Worm (Caenorhabditis elegans) whole organism, L4 larva: Measurements from ENCODE around the gene C15C7.4.

Experiments used
- F37D6.2 ChIP-seq: sonication (generic microtip); optimal IDR thresholded peaks from 2 replicates; lab custom pipeline; 2016; ENCODE audit warnings: mild to moderate bottlenecking, missing genetic modification characterization, missing compliant biosample characterization
- F44E2.7 ChIP-seq: fragments of 200-800 bp; sonication (Bioruptor generic); IDR thresholded peaks from 2 replicates; pipeline ENCODE4 v2.1.2; 2022; ENCODE audit warnings: missing genetic modification characterization, missing compliant biosample characterization
- T20F7.1 ChIP-seq: fragments of 200-800 bp; sonication (Bioruptor generic); optimal IDR thresholded peaks from 2 replicates; lab custom pipeline; 2018; ENCODE audit warnings: mild to moderate bottlenecking, missing genetic modification characterization, missing compliant biosample characterization
- T26A8.4 ChIP-seq: fragments of 200-800 bp; sonication (Bioruptor generic); IDR thresholded peaks from 2 replicates; pipeline ENCODE4 v1.3.6; 2022; ENCODE audit warnings: missing genetic modification characterization, missing compliant biosample characterization
- aha-1 ChIP-seq: fragments of 150-350 bp; peaks from one replicate; lab custom pipeline; 2014; ENCODE audit warnings: missing biosample characterization, missing genetic modification characterization
- ama-1 ChIP-seq: fragments of 150-350 bp; optimal IDR thresholded peaks from 2 replicates; lab custom pipeline; 2014; ENCODE audit warnings: inconsistent platforms, mixed read lengths
- arid-1 ChIP-seq: fragments of 200-800 bp; sonication (Bioruptor generic); conservative IDR thresholded peaks from 2 replicates; pipeline ENCODE4 v1.3.6; 2022; ENCODE audit warnings: missing genetic modification reagents, missing genetic modification characterization, missing compliant biosample characterization
- ceh-20 ChIP-seq: fragments of 200-800 bp; sonication (Bioruptor generic); IDR thresholded peaks from 2 replicates; pipeline ENCODE4 v1.3.6; 2022; ENCODE audit warnings: missing genetic modification reagents, missing genetic modification characterization, missing compliant biosample characterization
- daf-12 ChIP-seq: fragments of 150-350 bp; optimal IDR thresholded peaks from 2 replicates; lab custom pipeline; 2014; ENCODE audit warnings: missing biosample characterization, missing genetic modification reagents, missing genetic modification characterization
- daf-16 ChIP-seq, 3 experiments: sonication (generic microtip); optimal IDR thresholded peaks; 2 replicates each; lab custom pipeline; 2016 to 2017; ENCODE audit warnings: missing genetic modification characterization in 3 of 3, missing genetic modification reagents in 3 of 3, mild to moderate bottlenecking in 2 of 3, missing compliant biosample characterization in 2 of 3, missing biosample characterization in 1 of 3, moderate library complexity in 1 of 3
- daf-19 ChIP-seq: fragments of 200-800 bp; sonication (Bioruptor generic); conservative IDR thresholded peaks from 2 replicates; pipeline ENCODE4 v1.3.6; 2022; ENCODE audit warnings: missing genetic modification characterization, missing compliant biosample characterization
- dmd-8 ChIP-seq: fragments of 200-800 bp; sonication (Bioruptor generic); IDR thresholded peaks from 2 replicates; pipeline ENCODE4 v1.3.6; 2022; ENCODE audit warnings: missing genetic modification characterization, missing compliant biosample characterization
- dmd-9 ChIP-seq: fragments of 200-800 bp; sonication (Bioruptor generic); IDR thresholded peaks from 2 replicates; pipeline ENCODE4 v1.3.6; 2022; ENCODE audit warnings: missing genetic modification reagents, missing genetic modification characterization, missing compliant biosample characterization
- egl-27 ChIP-seq: sonication (generic microtip); optimal IDR thresholded peaks from 3 replicates; lab custom pipeline; 2017; ENCODE audit warnings: missing biosample characterization, missing genetic modification reagents, missing genetic modification characterization
- egl-43 ChIP-seq: fragments of 200-800 bp; sonication (Bioruptor generic); IDR thresholded peaks from 2 replicates; pipeline ENCODE4 v1.3.6; 2022; ENCODE audit warnings: missing genetic modification reagents, missing genetic modification characterization, missing compliant biosample characterization
- fkh-10 ChIP-seq: fragments of 150-350 bp; optimal IDR thresholded peaks from 2 replicates; lab custom pipeline; 2014; ENCODE audit warnings: missing biosample characterization, missing genetic modification reagents, missing genetic modification characterization
- hif-1 ChIP-seq, 2 experiments: sonication (generic microtip); optimal IDR thresholded peaks; 2 replicates each; lab custom pipeline; 2016 to 2017; ENCODE audit warnings: missing compliant biosample characterization in 2 of 2, missing genetic modification characterization in 2 of 2, missing genetic modification reagents in 2 of 2, missing genotype in 2 of 2, mild to moderate bottlenecking in 1 of 2
- hlh-30 ChIP-seq: sonication (generic microtip); optimal IDR thresholded peaks from 2 replicates; lab custom pipeline; 2017; ENCODE audit warnings: antibody characterized with exemption, mild to moderate bottlenecking, missing genetic modification characterization, missing compliant biosample characterization; ENCODE audit not compliant: insufficient read depth
- hmg-1.1 ChIP-seq: fragments of 200-800 bp; sonication (Bioruptor generic); IDR thresholded peaks from 2 replicates; pipeline ENCODE4 v1.3.6; 2022; ENCODE audit warnings: missing genetic modification reagents, missing genetic modification characterization, missing compliant biosample characterization
- jun-1 ChIP-seq: fragments of 150-350 bp; optimal IDR thresholded peaks from 2 replicates; lab custom pipeline; 2014; ENCODE audit warnings: missing biosample characterization, missing genetic modification reagents, missing genetic modification characterization
- lin-1 ChIP-seq: fragments of 200-800 bp; sonication (Bioruptor generic); IDR thresholded peaks from 2 replicates; pipeline ENCODE4 v1.3.6; 2022; ENCODE audit warnings: missing genetic modification reagents, missing genetic modification characterization, missing compliant biosample characterization
- lin-13 ChIP-seq: fragments of 150-350 bp; optimal IDR thresholded peaks from 2 replicates; lab custom pipeline; 2014; ENCODE audit warnings: missing biosample characterization, missing genetic modification reagents, missing genetic modification characterization
- lin-15B ChIP-seq: fragments of 150-350 bp; sonication (generic microtip); optimal IDR thresholded peaks from 3 replicates; lab custom pipeline; 2014; ENCODE audit warnings: missing biosample characterization, missing genetic modification characterization
- lin-29 ChIP-seq: fragments of 200-800 bp; sonication (Bioruptor generic); IDR thresholded peaks from 2 replicates; pipeline ENCODE4 v1.3.6; 2022; ENCODE audit warnings: missing genetic modification reagents, missing genetic modification characterization, missing compliant biosample characterization
- lin-38 ChIP-seq: fragments of 200-800 bp; sonication (Bioruptor generic); IDR thresholded peaks from 2 replicates; pipeline ENCODE4 v1.3.6; 2022; ENCODE audit warnings: missing genetic modification reagents, missing genetic modification characterization, missing compliant biosample characterization
- lsy-2 ChIP-seq, 2 experiments: fragments of 150-350 bp in 1 of 2; sonication (generic microtip) in 1 of 2; optimal IDR thresholded peaks; 2 replicates each; lab custom pipeline; 2014 to 2017; ENCODE audit warnings: missing biosample characterization in 2 of 2, missing genetic modification characterization in 2 of 2
- mdl-1 ChIP-seq, 2 experiments: fragments of 150-350 bp in 1 of 2; sonication (generic microtip) in 1 of 2; optimal IDR thresholded peaks; 2 replicates each; lab custom pipeline; 2014 to 2017; ENCODE audit warnings: missing biosample characterization in 2 of 2, missing genetic modification characterization in 2 of 2
- mep-1 ChIP-seq: fragments of 150-350 bp; sonication (generic microtip); optimal IDR thresholded peaks from 3 replicates; lab custom pipeline; 2014; ENCODE audit warnings: missing biosample characterization, missing genetic modification characterization
- mes-2 ChIP-seq: sonication (generic microtip); optimal IDR thresholded peaks from 2 replicates; lab custom pipeline; 2016; ENCODE audit warnings: missing genotype, mild to moderate bottlenecking, missing genetic modification characterization, missing compliant biosample characterization; ENCODE audit not compliant: poor library complexity, severe bottlenecking
- mxl-2 ChIP-seq: fragments of 200-800 bp; sonication (Bioruptor generic); conservative IDR thresholded peaks from 2 replicates; pipeline ENCODE4 v1.3.6; 2022; ENCODE audit warnings: missing genetic modification reagents, missing genetic modification characterization, missing compliant biosample characterization
- nhr-10 ChIP-seq: fragments of 150-350 bp; optimal IDR thresholded peaks from 2 replicates; lab custom pipeline; 2014; ENCODE audit warnings: missing biosample characterization, missing genetic modification characterization
- nhr-102 ChIP-seq: sonication (generic microtip); optimal IDR thresholded peaks from 2 replicates; lab custom pipeline; 2016; ENCODE audit warnings: mild to moderate bottlenecking, missing genetic modification characterization, moderate library complexity, missing compliant biosample characterization
- nhr-25 ChIP-seq: sonication (generic microtip); optimal IDR thresholded peaks from 2 replicates; lab custom pipeline; 2017; ENCODE audit warnings: missing genetic modification characterization, mild to moderate bottlenecking, missing compliant biosample characterization, antibody characterized with exemption, moderate library complexity, borderline replicate concordance; ENCODE audit not compliant: insufficient read depth
- nhr-41 ChIP-seq: fragments of 200-800 bp; sonication (Bioruptor generic); IDR thresholded peaks from 2 replicates; pipeline ENCODE4 v1.3.6; 2022; ENCODE audit warnings: missing genetic modification reagents, missing genetic modification characterization, missing compliant biosample characterization
- nhr-48 ChIP-seq: sonication (generic microtip); optimal IDR thresholded peaks from 2 replicates; lab custom pipeline; 2016; ENCODE audit warnings: mild to moderate bottlenecking, missing genetic modification characterization, missing compliant biosample characterization
- nhr-6 ChIP-seq: fragments of 150-350 bp; optimal IDR thresholded peaks from 2 replicates; lab custom pipeline; 2014; ENCODE audit warnings: missing biosample characterization, missing genetic modification characterization
- nhr-76 ChIP-seq: fragments of 150-350 bp; optimal IDR thresholded peaks from 2 replicates; lab custom pipeline; 2014; ENCODE audit warnings: missing biosample characterization, missing genetic modification characterization
- nhr-77 ChIP-seq: fragments of 150-350 bp; optimal IDR thresholded peaks from 2 replicates; lab custom pipeline; 2014; ENCODE audit warnings: missing biosample characterization, missing genetic modification characterization
- pha-4 ChIP-seq, 2 experiments: fragments of 150-350 bp in 1 of 2; fragments of 200-800 bp in 1 of 2; sonication (Bioruptor generic) in 1 of 2; IDR thresholded peaks in 1 of 2; optimal IDR thresholded peaks in 1 of 2; 2 replicates each; pipeline versions ENCODE4 v1.3.6 to Lab custom; 2014 to 2022; ENCODE audit warnings: missing genetic modification characterization in 2 of 2, missing genetic modification reagents in 2 of 2, missing biosample characterization in 1 of 2, missing compliant biosample characterization in 1 of 2
- pqm-1 ChIP-seq: sonication (generic microtip); optimal IDR thresholded peaks from 2 replicates; lab custom pipeline; 2017; ENCODE audit warnings: missing biosample characterization, missing genetic modification characterization
- rbr-2 ChIP-seq: sonication (generic microtip); optimal IDR thresholded peaks from 2 replicates; lab custom pipeline; 2016; ENCODE audit warnings: missing genotype, missing genetic modification characterization, missing compliant biosample characterization
- saeg-2 ChIP-seq: fragments of 200-800 bp; sonication (Bioruptor generic); IDR thresholded peaks from 2 replicates; pipeline ENCODE4 v1.3.6; 2022; ENCODE audit warnings: missing genetic modification reagents, missing genetic modification characterization, missing compliant biosample characterization
- skn-1 ChIP-seq: fragments of 150-350 bp; optimal IDR thresholded peaks from 2 replicates; lab custom pipeline; 2014; ENCODE audit warnings: missing biosample characterization, missing genetic modification characterization
- snpc-1.2 ChIP-seq: fragments of 200-800 bp; sonication (Bioruptor generic); IDR thresholded peaks from 2 replicates; pipeline ENCODE4 v1.3.6; 2022; ENCODE audit warnings: missing genetic modification reagents, missing genetic modification characterization, missing compliant biosample characterization
- unc-130 ChIP-seq: sonication (generic microtip); optimal IDR thresholded peaks from 2 replicates; lab custom pipeline; 2016; ENCODE audit warnings: missing genetic modification reagents, missing genetic modification characterization, missing compliant biosample characterization
- unc-62 ChIP-seq, 3 experiments: fragments of 150-350 bp in 1 of 3; sonication (generic microtip); optimal IDR thresholded peaks in 2 of 3; peaks in 1 of 3; 1 replicate in 1 of 3; 2 replicates in 2 of 3; lab custom pipeline; 2014 to 2017; ENCODE audit warnings: missing biosample characterization in 3 of 3, missing genetic modification characterization in 3 of 3, missing genetic modification reagents in 3 of 3, missing genotype in 1 of 3
- vab-7 ChIP-seq: fragments of 200-800 bp; sonication (Bioruptor generic); IDR thresholded peaks from 2 replicates; pipeline ENCODE4 v1.3.6; 2022; ENCODE audit warnings: missing genetic modification reagents, missing genetic modification characterization, missing compliant biosample characterization
- zfp-3 ChIP-seq: fragments of 200-800 bp; sonication (Bioruptor generic); conservative IDR thresholded peaks from 2 replicates; pipeline ENCODE4 v1.3.6; 2022; ENCODE audit warnings: missing genetic modification reagents, missing genetic modification characterization, missing compliant biosample characterization

Gene C15C7.4

ce11 chrX:3099832-3100231, 45.5 kb upstream of the C15C7.4 start, which contains the start of gene sec-3 (continued):
- TF ChIP-seq vab-7 = peak; percentile 19; the same call in 1 of the 2 replicates
- peak; percentile 68 for TF ChIP-seq zfp-3
- peak; percentile 79 for TF ChIP-seq nhr-48 (tag; lab: Kevin White, UChicago)
- TF ChIP-seq F37D6.2 (tag; lab: Kevin White, UChicago) = peak; percentile 68
- no peak for TF ChIP-seq dmd-8 (GFP tag; lab: Robert Waterston, UW)
- TF ChIP-seq rbr-2 = peak; percentile 88
- TF ChIP-seq ceh-20 = 0 out of 2 replicates have a peak, but pooled peaks have one; percentile 54
- TF ChIP-seq saeg-2 (GFP tag; lab: Robert Waterston, UW) = 0 out of 2 replicates have a peak, but pooled peaks have one; percentile 45
- peak; percentile 81 for TF ChIP-seq nhr-25 (tag; lab: Kevin White, UChicago)
- TF ChIP-seq mep-1 (tag; lab: Kevin White, UChicago) = peak; percentile 94
- TF ChIP-seq snpc-1.2 (GFP tag; lab: Robert Waterston, UW) = no peak
- peak; percentile 80 for TF ChIP-seq arid-1 (GFP tag; lab: Robert Waterston, UW)
- peak; percentile 15 for TF ChIP-seq ama-1
- TF ChIP-seq nhr-77 = peak; percentile 83
- peak; percentile 84 for TF ChIP-seq lin-13 (GFP tag; lab: Kevin White, UChicago)
- peak; percentile 35; the same call in 1 of the 2 replicates for TF ChIP-seq lin-1 (GFP tag; lab: Robert Waterston, UW)
- TF ChIP-seq T20F7.1 (GFP tag; lab: Kevin White, UChicago) = no peak
- no peak for TF ChIP-seq nhr-10
- TF ChIP-seq aha-1 (tag; lab: Kevin White, UChicago) = peak; percentile 98
- TF ChIP-seq lin-29 = peak; percentile 53; the same call in 1 of the 2 replicates
- peak; percentile 75; the same call in 1 of the 2 replicates for TF ChIP-seq daf-19 (GFP tag; lab: Robert Waterston, UW)
- no peak for TF ChIP-seq egl-43 (GFP tag; lab: Robert Waterston, UW)
- no peak for TF ChIP-seq skn-1 (tag; lab: Kevin White, UChicago)
- no peak for TF ChIP-seq daf-12 (tag; lab: Kevin White, UChicago)
- no peak for TF ChIP-seq mxl-2 (GFP tag; lab: Robert Waterston, UW)
- TF ChIP-seq egl-27 (tag; lab: Kevin White, UChicago) = no peak
- peak; percentile 85 for TF ChIP-seq T26A8.4 (GFP tag; lab: Robert Waterston, UW)
- TF ChIP-seq daf-16 (GFP tag; optimal IDR thresholded peaks at IDR 0.05; lab: Kevin White, UChicago) = peak; percentile 47 to 58
- peak; percentile 83 for TF ChIP-seq daf-16 (tag; optimal IDR thresholded peaks at IDR 0.05; lab: Kevin White, UChicago)
- TF ChIP-seq nhr-76 (tag; lab: Kevin White, UChicago) = no peak
- TF ChIP-seq lin-15B (tag; lab: Kevin White, UChicago) = peak; percentile 12
- TF ChIP-seq nhr-41 = no peak
- peak; percentile 88 for TF ChIP-seq hlh-30
- TF ChIP-seq mes-2 (tag; lab: Kevin White, UChicago) = peak; percentile 93
- TF ChIP-seq unc-62 (GFP tag; optimal IDR thresholded peaks at IDR 0.05 in 1 of 2; lab: Kevin White, UChicago) = no peak
- TF ChIP-seq unc-62 (tag; optimal IDR thresholded peaks at IDR 0.05; lab: Kevin White, UChicago) = no peak
- peak; percentile 93 for TF ChIP-seq nhr-102
- TF ChIP-seq hmg-1.1 (GFP tag; lab: Robert Waterston, UW) = peak; percentile 87
- TF ChIP-seq F44E2.7 (GFP tag; lab: Robert Waterston, UW) = no peak
- TF ChIP-seq lin-38 (GFP tag; lab: Robert Waterston, UW) = peak; percentile 86
- peak; percentile 51; the same call in 1 of the 2 replicates for TF ChIP-seq dmd-9 (GFP tag; lab: Robert Waterston, UW)
- peak; percentile 60 for TF ChIP-seq fkh-10 (GFP tag; lab: Kevin White, UChicago)
- TF ChIP-seq hif-1 (tag; optimal IDR thresholded peaks at IDR 0.05; lab: Kevin White, UChicago) = peak in 1 of 2 experiments; percentile 84
- TF ChIP-seq pqm-1 = peak; percentile 49
- TF ChIP-seq lsy-2 (tag; optimal IDR thresholded peaks at IDR 0.05; lab: Kevin White, UChicago) = peak in 1 of 2 experiments; percentile 92
- TF ChIP-seq nhr-6 = peak; percentile 73
- TF ChIP-seq unc-130 (GFP tag; lab: Kevin White, UChicago) = no peak
- peak; percentile 11 to 66 for TF ChIP-seq mdl-1 (tag; optimal IDR thresholded peaks at IDR 0.05; lab: Kevin White, UChicago)
- TF ChIP-seq pha-4 (GFP tag; IDR thresholded peaks at IDR 0.05; lab: Robert Waterston, UW) = peak; percentile 55
- TF ChIP-seq pha-4 (tag; optimal IDR thresholded peaks at IDR 0.05; lab: Kevin White, UChicago) = peak; percentile 88
- TF ChIP-seq jun-1 (tag; lab: Kevin White, UChicago) = peak; percentile 70
